Worm (Caenorhabditis elegans) whole organism, young adult: Measurements from ENCODE around the gene T21D12.14.

ENCODE experiments used
- B0019.2 ChIP-seq: fragments of 200-800 bp; sonication (Bioruptor generic); conservative IDR thresholded peaks from 2 replicates; pipeline ENCODE4 v1.3.6; 2022; ENCODE audit warnings: missing genetic modification reagents, missing genetic modification characterization, missing compliant biosample characterization
- B0336.3 ChIP-seq: fragments of 200-800 bp; sonication (Bioruptor generic); IDR thresholded peaks from 2 replicates; pipeline ENCODE4 v1.3.6; 2022; ENCODE audit warnings: missing genetic modification characterization, missing compliant biosample characterization
- D2030.7 ChIP-seq: fragments of 200-800 bp; sonication (Bioruptor generic); IDR thresholded peaks from 2 replicates; pipeline ENCODE4 v1.3.6; 2022; ENCODE audit warnings: missing genetic modification reagents, missing genetic modification characterization, missing compliant biosample characterization
- F39B2.1 ChIP-seq: fragments of 200-800 bp; sonication (Bioruptor generic); IDR thresholded peaks from 2 replicates; pipeline ENCODE4 v1.3.6; 2022; ENCODE audit warnings: missing genetic modification reagents, missing genetic modification characterization, missing compliant biosample characterization
- F52B5.7 ChIP-seq: sonication (generic microtip); optimal IDR thresholded peaks from 2 replicates; lab custom pipeline; 2016; ENCODE audit warnings: mild to moderate bottlenecking, missing genetic modification characterization, missing compliant biosample characterization
- K12H6.12 ChIP-seq: fragments of 200-800 bp; sonication (Bioruptor generic); optimal IDR thresholded peaks from 2 replicates; lab custom pipeline; 2018; ENCODE audit warnings: mild to moderate bottlenecking, missing genetic modification characterization, missing compliant biosample characterization
- Y53F4B.3 ChIP-seq: fragments of 200-800 bp; sonication (Bioruptor generic); IDR thresholded peaks from 2 replicates; pipeline ENCODE4 v1.3.6; 2022; ENCODE audit warnings: missing genetic modification reagents, missing genetic modification characterization, missing compliant biosample characterization
- Y79H2A.3 ChIP-seq: fragments of 200-800 bp; sonication (Bioruptor generic); conservative IDR thresholded peaks from 2 replicates; pipeline ENCODE4 v1.3.6; 2022; ENCODE audit warnings: missing genetic modification reagents, missing genetic modification characterization, missing compliant biosample characterization
- akir-1 ChIP-seq: fragments of 200-800 bp; sonication (Bioruptor generic); optimal IDR thresholded peaks from 2 replicates; lab custom pipeline; 2018; ENCODE audit warnings: mild to moderate bottlenecking, missing genetic modification characterization, moderate library complexity, missing compliant biosample characterization
- ama-1 ChIP-seq, 3 experiments: fragments of 150-350 bp in 1 of 3; sonication (generic microtip) in 2 of 3; optimal IDR thresholded peaks; 2 replicates each; lab custom pipeline; 2014 to 2018; ENCODE audit warnings: missing biosample characterization in 2 of 3, missing genetic modification characterization in 2 of 3, missing genetic modification reagents in 2 of 3
- atf-7 ChIP-seq: sonication (generic microtip); optimal IDR thresholded peaks from 2 replicates; lab custom pipeline; 2017; ENCODE audit warnings: mild to moderate bottlenecking, missing genetic modification characterization, missing compliant biosample characterization
- cebp-1 ChIP-seq, 2 experiments: fragments of 200-800 bp in 1 of 2; sonication (Bioruptor generic) in 1 of 2; sonication (generic microtip) in 1 of 2; IDR thresholded peaks in 1 of 2; optimal IDR thresholded peaks in 1 of 2; 2 replicates each; pipeline versions ENCODE4 v1.3.6 to Lab custom; 2017 to 2022; ENCODE audit warnings: missing compliant biosample characterization in 2 of 2, missing genetic modification characterization in 2 of 2, mild to moderate bottlenecking in 1 of 2, missing genetic modification reagents in 1 of 2, moderate library complexity in 1 of 2
- chd-7 ChIP-seq: sonication (generic microtip); optimal IDR thresholded peaks from 2 replicates; lab custom pipeline; 2016; ENCODE audit warnings: mild to moderate bottlenecking, missing genetic modification characterization, moderate library complexity, missing compliant biosample characterization
- die-1 ChIP-seq: sonication (generic microtip); optimal IDR thresholded peaks from 2 replicates; lab custom pipeline; 2016; ENCODE audit warnings: missing genotype, mild to moderate bottlenecking, missing genetic modification characterization, missing compliant biosample characterization
- dpff-1 ChIP-seq: sonication (generic microtip); optimal IDR thresholded peaks from 2 replicates; lab custom pipeline; 2017; ENCODE audit warnings: mild to moderate bottlenecking, missing genetic modification characterization, missing compliant biosample characterization
- fkh-3 ChIP-seq: sonication (generic microtip); optimal IDR thresholded peaks from 2 replicates; lab custom pipeline; 2016; ENCODE audit warnings: mild to moderate bottlenecking, missing genetic modification characterization, missing compliant biosample characterization
- hsf-1 ChIP-seq: fragments of 200-800 bp; sonication (Bioruptor generic); IDR thresholded peaks from 2 replicates; pipeline ENCODE4 v1.3.6; 2022; ENCODE audit warnings: missing genetic modification reagents, missing genetic modification characterization, missing compliant biosample characterization
- let-526 ChIP-seq: fragments of 200-800 bp; sonication (Bioruptor generic); IDR thresholded peaks from 2 replicates; pipeline ENCODE4 v1.3.6; 2022; ENCODE audit warnings: missing genetic modification reagents, missing genetic modification characterization, missing compliant biosample characterization
- let-607 ChIP-seq, 2 experiments: fragments of 200-800 bp in 1 of 2; sonication (Bioruptor generic) in 1 of 2; sonication (generic microtip) in 1 of 2; optimal IDR thresholded peaks; 2 replicates each; lab custom pipeline; 2016 to 2018; ENCODE audit warnings: mild to moderate bottlenecking in 2 of 2, missing compliant biosample characterization in 2 of 2, missing genetic modification characterization in 2 of 2, moderate library complexity in 2 of 2, missing genotype in 1 of 2
- lin-40 ChIP-seq: sonication (generic microtip); optimal IDR thresholded peaks from 2 replicates; lab custom pipeline; 2016; ENCODE audit warnings: missing genetic modification characterization, mild to moderate bottlenecking, missing compliant biosample characterization, missing genotype, missing genetic modification reagents
- lsy-27 ChIP-seq: sonication (generic microtip); optimal IDR thresholded peaks from 2 replicates; lab custom pipeline; 2017; ENCODE audit warnings: missing genetic modification characterization, mild to moderate bottlenecking, missing compliant biosample characterization, antibody characterized with exemption, missing genotype, borderline replicate concordance; ENCODE audit not compliant: insufficient read depth
- madf-3 ChIP-seq: fragments of 200-800 bp; sonication (Bioruptor generic); IDR thresholded peaks from 2 replicates; pipeline ENCODE4 v1.3.6; 2022; ENCODE audit warnings: missing genetic modification reagents, missing genetic modification characterization, missing compliant biosample characterization
- mes-4 ChIP-seq: sonication (generic microtip); optimal IDR thresholded peaks from 2 replicates; lab custom pipeline; 2016; ENCODE audit warnings: missing genotype, missing genetic modification characterization, missing compliant biosample characterization
- nfyb-1 ChIP-seq: fragments of 200-800 bp; sonication (Bioruptor generic); IDR thresholded peaks from 2 replicates; pipeline ENCODE4 v1.3.6; 2022; ENCODE audit warnings: missing genetic modification reagents, missing genetic modification characterization, missing compliant biosample characterization
- nhr-80 ChIP-seq: sonication (generic microtip); optimal IDR thresholded peaks from 2 replicates; lab custom pipeline; 2016; ENCODE audit warnings: missing genetic modification characterization, missing compliant biosample characterization
- pha-4 ChIP-seq: fragments of 150-350 bp; sonication (generic microtip); optimal IDR thresholded peaks from 2 replicates; lab custom pipeline; 2014; ENCODE audit warnings: missing biosample characterization, missing genetic modification reagents, missing genetic modification characterization
- rpc-1 ChIP-seq, 2 experiments: fragments of 150-350 bp in 1 of 2; sonication (generic microtip) in 1 of 2; optimal IDR thresholded peaks; 2 replicates each; lab custom pipeline; 2014 to 2018; ENCODE audit warnings: missing biosample characterization in 1 of 2, missing genetic modification characterization in 1 of 2, missing genetic modification reagents in 1 of 2, missing genotype in 1 of 2
- sdz-38 ChIP-seq: sonication (generic microtip); optimal IDR thresholded peaks from 2 replicates; lab custom pipeline; 2016; ENCODE audit warnings: missing genotype, missing genetic modification characterization, missing compliant biosample characterization
- sptf-2 ChIP-seq: fragments of 200-800 bp; sonication (Bioruptor generic); optimal IDR thresholded peaks from 2 replicates; lab custom pipeline; 2018; ENCODE audit warnings: mild to moderate bottlenecking, missing genetic modification characterization, missing compliant biosample characterization
- tbp1 ChIP-seq: fragments of 200-800 bp; sonication (Bioruptor generic); optimal IDR thresholded peaks from 2 replicates; lab custom pipeline; 2018; ENCODE audit warnings: mild to moderate bottlenecking, missing genetic modification characterization, missing compliant biosample characterization
- unc-62 ChIP-seq: fragments of 150-350 bp; optimal IDR thresholded peaks from 2 replicates; lab custom pipeline; 2014; ENCODE audit warnings: missing biosample characterization, missing genetic modification reagents, missing genetic modification characterization
- ztf-22 ChIP-seq: fragments of 200-800 bp; sonication (Bioruptor generic); optimal IDR thresholded peaks from 2 replicates; lab custom pipeline; 2018; ENCODE audit warnings: mild to moderate bottlenecking, missing genetic modification characterization, moderate library complexity, missing compliant biosample characterization

T21D12.14 gene

ce11 chrIV:300307-300706 lies 12.4 kb upstream of the T21D12.14 start:
- TF ChIP-seq lsy-27 (tag; lab: Kevin White, UChicago) (no peak), tbp1 (GFP tag; lab: Kevin White, UChicago) (no peak), B0019.2 (GFP tag; lab: Robert Waterston, UW) (no peak), F52B5.7 (tag; lab: Kevin White, UChicago) (no peak), hsf-1 (no peak)
- TF ChIP-seq, all 124 proteins: peak for 0

- TF ChIP-seq Y79H2A.3 (GFP tag; lab: Robert Waterston, UW): no peak
Observed at ce11 chrIV:299190-299589, 11.3 kb upstream of the T21D12.14 start.

DNA sequence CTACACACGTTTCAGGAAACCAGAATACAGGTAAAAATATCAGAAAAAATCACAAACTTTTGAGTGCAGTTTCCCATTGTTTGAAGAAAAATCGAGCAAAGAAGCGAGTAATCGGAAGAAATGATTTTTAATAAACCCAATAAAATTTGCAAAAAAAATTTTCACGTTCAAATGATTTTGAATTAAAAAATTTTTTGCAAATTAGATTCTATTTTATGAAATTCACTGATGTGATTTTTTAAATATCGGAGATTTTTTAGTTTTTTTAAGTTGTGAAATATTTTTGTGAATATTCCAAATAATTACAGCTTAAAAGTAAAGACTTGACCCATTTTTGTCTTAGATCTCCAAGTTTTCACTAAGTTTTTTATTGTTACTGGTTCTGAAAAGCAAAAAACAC lies 10.3 kb upstream of the T21D12.14 start, which contains the start of gene pnp-1:
TSS of gene pnp-1 (minus strand) at position 101 of the 400 bp plus-strand sequence.
- TF ChIP-seq akir-1: no peak
- no peak for TF ChIP-seq pha-4 (tag; lab: Kevin White, UChicago)
- TF ChIP-seq madf-3 (GFP tag; lab: Robert Waterston, UW): no peak
- no peak for TF ChIP-seq die-1 (tag; lab: Kevin White, UChicago)
- no peak for TF ChIP-seq F39B2.1 (GFP tag; lab: Robert Waterston, UW)
- no peak for TF ChIP-seq dpff-1 (tag; lab: Kevin White, UChicago)
- TF ChIP-seq K12H6.12 (tag; lab: Kevin White, UChicago): no peak
- TF ChIP-seq fkh-3 (tag; lab: Kevin White, UChicago): no peak
- TF ChIP-seq nfyb-1: no peak
- TF ChIP-seq Y53F4B.3: no peak
- TF ChIP-seq let-526 (GFP tag; lab: Robert Waterston, UW): no peak
- TF ChIP-seq mes-4 (tag; lab: Kevin White, UChicago): no peak
- no peak for TF ChIP-seq rpc-1 (optimal IDR thresholded peaks at IDR 0.05; lab: Kevin White, UChicago)
- no peak for TF ChIP-seq rpc-1 (tag; optimal IDR thresholded peaks at IDR 0.05; lab: Kevin White, UChicago)
- no peak for TF ChIP-seq ama-1 (optimal IDR thresholded peaks at IDR 0.05; lab: Kevin White, UChicago)
- TF ChIP-seq ama-1 (GFP tag; optimal IDR thresholded peaks at IDR 0.05; lab: Kevin White, UChicago): no peak
- no peak for TF ChIP-seq sdz-38 (tag; lab: Kevin White, UChicago)
- no peak for TF ChIP-seq B0019.2 (GFP tag; lab: Robert Waterston, UW)
- no peak for TF ChIP-seq D2030.7

- 0 out of 2 replicates have a peak, but pooled peaks have one; percentile 21 for TF ChIP-seq B0336.3 (GFP tag; lab: Robert Waterston, UW)
- TF ChIP-seq nhr-80 (tag; lab: Kevin White, UChicago): peak; percentile 81
- TF ChIP-seq ztf-22: peak; percentile 41
- peak; percentile 27 for TF ChIP-seq chd-7 (tag; lab: Kevin White, UChicago)
- no peak for TF ChIP-seq F52B5.7 (tag; lab: Kevin White, UChicago)
- peak; percentile 2 for TF ChIP-seq lin-40 (tag; lab: Kevin White, UChicago)
- TF ChIP-seq sptf-2 (GFP tag; lab: Kevin White, UChicago): no peak
- TF ChIP-seq atf-7: peak; percentile 70
- peak; percentile 18 for TF ChIP-seq unc-62
- TF ChIP-seq cebp-1 (GFP tag; IDR thresholded peaks at IDR 0.05; lab: Robert Waterston, UW): no peak
- TF ChIP-seq cebp-1 (tag; optimal IDR thresholded peaks at IDR 0.05; lab: Kevin White, UChicago): peak; percentile 37
- peak in 1 of 2 experiments; percentile 35 for TF ChIP-seq let-607 (tag; optimal IDR thresholded peaks at IDR 0.05; lab: Kevin White, UChicago)
Observed at ce11 chrIV:296849-297248, 8.9 kb upstream of the T21D12.14 start.
